Fruit fly (Drosophila melanogaster) Kc167 (cell line): Measurements from ENCODE around the gene mRpL4.

Source experiments
- Sin3A ChIP-seq: fragments of >200 bp; optimal IDR thresholded peaks from 2 replicates; lab custom pipeline; 2018; ENCODE audit warnings: missing external identifiers
- ttk ChIP-seq: sonication (Bioruptor generic); optimal IDR thresholded peaks from 2 replicates; lab custom pipeline; 2017; ENCODE audit warnings: missing external identifiers

- TF ChIP-seq ttk (no peak), Sin3A (no peak)
These were observed 24.0 kb upstream of the mRpL4 start, which contains the start of the genes Hyls1, chif and CG4455 for dm6 chr2L:16352585-16353580.
